Fruit fly (Drosophila melanogaster) whole organism, adult: ENCODE data around the gene CG2611.

ENCODE experiments used
- CG11617 ChIP-seq: fragments of 200-800 bp; sonication (Bioruptor generic); optimal IDR thresholded peaks from 2 replicates; lab custom pipeline; 2017; ENCODE audit warnings: mild to moderate bottlenecking, missing biosample characterization, missing genetic modification reagents, missing genetic modification characterization
- CG12768 ChIP-seq: fragments of 200-800 bp; sonication (Bioruptor generic); optimal IDR thresholded peaks from 2 replicates; lab custom pipeline; 2017; ENCODE audit warnings: missing biosample characterization, missing genetic modification characterization, mild to moderate bottlenecking, moderate library complexity, missing genetic modification reagents
- CG14711 ChIP-seq: fragments of 200-800 bp; sonication (Bioruptor generic); optimal IDR thresholded peaks from 2 replicates; lab custom pipeline; 2018; ENCODE audit warnings: missing biosample characterization, mild to moderate bottlenecking, missing genetic modification characterization, moderate library complexity
- CG1620 ChIP-seq: fragments of 200-800 bp; sonication (Bioruptor generic); optimal IDR thresholded peaks from 2 replicates; lab custom pipeline; 2016; ENCODE audit warnings: missing biosample characterization, missing genetic modification characterization
- CG33017 ChIP-seq: fragments of 200-800 bp; sonication (Bioruptor generic); optimal IDR thresholded peaks from 2 replicates; lab custom pipeline; 2018; ENCODE audit warnings: missing biosample characterization, mild to moderate bottlenecking, missing genetic modification characterization, moderate library complexity
- CG5204 ChIP-seq: fragments of 200-800 bp; sonication (Bioruptor generic); optimal IDR thresholded peaks from 2 replicates; lab custom pipeline; 2016; ENCODE audit warnings: missing biosample characterization, missing genetic modification characterization
- CG7045 ChIP-seq: fragments of 200-800 bp; sonication (Bioruptor generic); optimal IDR thresholded peaks from 2 replicates; lab custom pipeline; 2017; ENCODE audit warnings: missing biosample characterization, mild to moderate bottlenecking, missing genetic modification characterization
- CG7101 ChIP-seq: fragments of 200-800 bp; sonication (Bioruptor generic); optimal IDR thresholded peaks from 2 replicates; lab custom pipeline; 2018; ENCODE audit warnings: missing biosample characterization, mild to moderate bottlenecking, missing genetic modification characterization, moderate library complexity
- Clk ChIP-seq: fragments of 200-800 bp; sonication (Bioruptor generic); optimal IDR thresholded peaks from 2 replicates; lab custom pipeline; 2017; ENCODE audit warnings: missing biosample characterization, missing genetic modification characterization
- Crg-1 ChIP-seq: fragments of 200-800 bp; sonication (Bioruptor generic); optimal IDR thresholded peaks from 2 replicates; lab custom pipeline; 2016; ENCODE audit warnings: missing biosample characterization, missing genetic modification characterization
- Hr96 ChIP-seq: fragments of 200-800 bp; sonication (Bioruptor generic); optimal IDR thresholded peaks from 2 replicates; lab custom pipeline; 2016; ENCODE audit warnings: missing biosample characterization, missing genetic modification characterization
- Mnt ChIP-seq: fragments of 200-800 bp; sonication (Bioruptor generic); optimal IDR thresholded peaks from 2 replicates; lab custom pipeline; 2016; ENCODE audit warnings: missing biosample characterization, mild to moderate bottlenecking, missing genetic modification characterization
- bab1 ChIP-seq: fragments of 200-800 bp; sonication (Bioruptor generic); optimal IDR thresholded peaks from 3 replicates; lab custom pipeline; 2019; ENCODE audit warnings: missing biosample characterization, mild to moderate bottlenecking, missing genetic modification characterization, moderate library complexity
- cic ChIP-seq: fragments of 200-800 bp; sonication (Bioruptor generic); optimal IDR thresholded peaks from 2 replicates; lab custom pipeline; 2017; ENCODE audit warnings: missing biosample characterization, mild to moderate bottlenecking, missing genetic modification characterization, moderate library complexity
- cnc ChIP-seq, 2 experiments: fragments of >200 bp; optimal IDR thresholded peaks; 2 replicates each; lab custom pipeline; 2017
- kay ChIP-seq: fragments of 200-800 bp; sonication (Bioruptor generic); peaks from one replicate; lab custom pipeline; 2016; ENCODE audit warnings: missing biosample characterization, missing genetic modification characterization, borderline replicate concordance
- ovo ChIP-seq: fragments of 200-800 bp; sonication (Bioruptor generic); optimal IDR thresholded peaks from 2 replicates; lab custom pipeline; 2016; ENCODE audit warnings: missing biosample characterization, missing genetic modification characterization
- pad ChIP-seq: fragments of 200-800 bp; sonication (Bioruptor generic); optimal IDR thresholded peaks from 3 replicates; lab custom pipeline; 2017; ENCODE audit warnings: missing biosample characterization, missing genetic modification characterization, mild to moderate bottlenecking, moderate library complexity, missing genetic modification reagents
- tj ChIP-seq: fragments of 200-800 bp; sonication (Bioruptor generic); optimal IDR thresholded peaks from 3 replicates; lab custom pipeline; 2017; ENCODE audit warnings: missing biosample characterization, mild to moderate bottlenecking, missing genetic modification characterization, moderate library complexity
- toe ChIP-seq: fragments of 200-800 bp; sonication (Bioruptor generic); optimal IDR thresholded peaks from 2 replicates; lab custom pipeline; 2016; ENCODE audit warnings: missing biosample characterization, missing genetic modification characterization

CG2611 gene

dm6 chr2L:20649891-20650290 is at the start of gene CG2611:
Gene CG2611, plus strand, starts transcription at chr2L:20650189.
- TF ChIP-seq bab1 (GFP tag; lab: Kevin White, UChicago) = peak; percentile 28
- TF ChIP-seq toe (GFP tag; lab: Kevin White, UChicago) = peak; percentile 41
- peak; percentile 45 for TF ChIP-seq CG7101 (tag; lab: Kevin White, UChicago)
- TF ChIP-seq Crg-1 = peak; percentile 42
- TF ChIP-seq tj (GFP tag; lab: Kevin White, UChicago) = no peak
- TF ChIP-seq CG5204 (GFP tag; lab: Kevin White, UChicago) = no peak
- TF ChIP-seq Mnt (GFP tag; lab: Kevin White, UChicago) = peak; percentile 18
- no peak for TF ChIP-seq ovo (GFP tag; lab: Kevin White, UChicago)
- TF ChIP-seq CG7045 = no peak
- no peak for TF ChIP-seq cic
- no peak for TF ChIP-seq Hr96
- TF ChIP-seq kay (GFP tag; lab: Kevin White, UChicago) = no peak
- TF ChIP-seq CG1620 (GFP tag; lab: Kevin White, UChicago) = peak; percentile 33
- TF ChIP-seq Clk (GFP tag; lab: Kevin White, UChicago) = no peak
- TF ChIP-seq CG11617 (GFP tag; lab: Kevin White, UChicago) = peak; percentile 55
- no peak for TF ChIP-seq CG12768
- TF ChIP-seq cnc (optimal IDR thresholded peaks at IDR 0.05; lab: Kevin White, UChicago) = no peak
- TF ChIP-seq pad (GFP tag; lab: Kevin White, UChicago) = no peak
- no peak for TF ChIP-seq CG14711 (tag; lab: Kevin White, UChicago)
- TF ChIP-seq CG33017 (tag; lab: Kevin White, UChicago) = no peak

dm6 chr2L:20601282-20601681 is 48.7 kb upstream of the CG2611 start:
- TF ChIP-seq Mnt (GFP tag; lab: Kevin White, UChicago) (no peak), CG11617 (GFP tag; lab: Kevin White, UChicago) (no peak), Clk (GFP tag; lab: Kevin White, UChicago) (no peak), CG14711 (tag; lab: Kevin White, UChicago) (no peak), CG5204 (GFP tag; lab: Kevin White, UChicago) (no peak), tj (GFP tag; lab: Kevin White, UChicago) (no peak), ovo (GFP tag; lab: Kevin White, UChicago) (no peak), cnc (optimal IDR thresholded peaks at IDR 0.05; lab: Kevin White, UChicago) (no peak), kay (GFP tag; lab: Kevin White, UChicago) (no peak), bab1 (GFP tag; lab: Kevin White, UChicago) (no peak), Crg-1 (no peak), CG1620 (GFP tag; lab: Kevin White, UChicago) (no peak), toe (GFP tag; lab: Kevin White, UChicago) (no peak), CG12768 (no peak), pad (GFP tag; lab: Kevin White, UChicago) (no peak), CG7045 (no peak), Hr96 (no peak), cic (no peak), CG7101 (tag; lab: Kevin White, UChicago) (no peak), CG33017 (tag; lab: Kevin White, UChicago) (no peak)

- TF ChIP-seq pad (GFP tag; lab: Kevin White, UChicago) (no peak), bab1 (GFP tag; lab: Kevin White, UChicago) (no peak), ovo (GFP tag; lab: Kevin White, UChicago) (no peak)
Observed at dm6 chr2L:20604096-20604495, 45.9 kb upstream of the CG2611 start, which contains the start of gene CG31677. Gene CG31677, minus strand, starts transcription at chr2L:20604196.

dm6 chr2L:20614222-20614621 is 35.8 kb upstream of the CG2611 start, which contains the start of gene CG15475:
Gene CG15475, plus strand, starts transcription at chr2L:20614522.
- TF ChIP-seq CG12768 (no peak), CG1620 (GFP tag; lab: Kevin White, UChicago) (no peak), CG5204 (GFP tag; lab: Kevin White, UChicago) (no peak), CG7045 (no peak), cic (no peak), Clk (GFP tag; lab: Kevin White, UChicago) (no peak), Mnt (GFP tag; lab: Kevin White, UChicago) (no peak), tj (GFP tag; lab: Kevin White, UChicago) (no peak), CG33017 (tag; lab: Kevin White, UChicago) (no peak), CG14711 (tag; lab: Kevin White, UChicago) (no peak), pad (GFP tag; lab: Kevin White, UChicago) (no peak), ovo (GFP tag; lab: Kevin White, UChicago) (no peak)

- TF ChIP-seq Clk (GFP tag; lab: Kevin White, UChicago) = no peak
- no peak for TF ChIP-seq kay (GFP tag; lab: Kevin White, UChicago)
- no peak for TF ChIP-seq CG12768
Observed at dm6 chr2L:20634215-20634614, 15.8 kb upstream of the CG2611 start, which contains the start of gene CG17472. Gene CG17472, plus strand, starts transcription at chr2L:20634515.

- no peak for TF ChIP-seq CG5204 (GFP tag; lab: Kevin White, UChicago)
- no peak for TF ChIP-seq kay (GFP tag; lab: Kevin White, UChicago)
- TF ChIP-seq Mnt (GFP tag; lab: Kevin White, UChicago) = no peak
- no peak for TF ChIP-seq Clk (GFP tag; lab: Kevin White, UChicago)
- no peak for TF ChIP-seq Crg-1
- no peak for TF ChIP-seq CG1620 (GFP tag; lab: Kevin White, UChicago)
- no peak for TF ChIP-seq tj (GFP tag; lab: Kevin White, UChicago)
- no peak for TF ChIP-seq toe (GFP tag; lab: Kevin White, UChicago)
- TF ChIP-seq CG33017 (tag; lab: Kevin White, UChicago) = no peak
- TF ChIP-seq CG14711 (tag; lab: Kevin White, UChicago) = no peak
- TF ChIP-seq cnc (optimal IDR thresholded peaks at IDR 0.05; lab: Kevin White, UChicago) = no peak
- no peak for TF ChIP-seq CG7045
- TF ChIP-seq bab1 (GFP tag; lab: Kevin White, UChicago) = no peak
- TF ChIP-seq ovo (GFP tag; lab: Kevin White, UChicago) = no peak
- TF ChIP-seq CG11617 (GFP tag; lab: Kevin White, UChicago) = no peak
- TF ChIP-seq Hr96 = no peak
- TF ChIP-seq pad (GFP tag; lab: Kevin White, UChicago) = no peak
- no peak for TF ChIP-seq CG7101 (tag; lab: Kevin White, UChicago)
Observed at dm6 chr2L:20638413-20638812, 11.6 kb upstream of the CG2611 start.
